Worm (Caenorhabditis elegans) whole organism, early embryonic: ENCODE measurements around the gene sdz-20.

Source experiments
- B0310.2 ChIP-seq: sonication (generic microtip); optimal IDR thresholded peaks from 2 replicates; lab custom pipeline; 2016; ENCODE audit warnings: mild to moderate bottlenecking, missing genetic modification characterization, missing compliant biosample characterization
- aly-1 ChIP-seq: sonication (generic microtip); optimal IDR thresholded peaks from 2 replicates; lab custom pipeline; 2016; ENCODE audit warnings: missing genetic modification characterization, missing compliant biosample characterization
- ama-1 ChIP-seq: fragments of 150-350 bp; optimal IDR thresholded peaks from 2 replicates; lab custom pipeline; 2014
- flt-1 ChIP-seq: fragments of 200-800 bp; sonication (Bioruptor generic); IDR thresholded peaks from 2 replicates; pipeline ENCODE4 v1.3.6; 2022; ENCODE audit warnings: missing genetic modification characterization, missing compliant biosample characterization
- hnd-1 ChIP-seq: sonication (generic microtip); optimal IDR thresholded peaks from 2 replicates; lab custom pipeline; 2016; ENCODE audit warnings: missing genetic modification characterization, missing compliant biosample characterization
- tra-4 ChIP-seq: sonication (generic microtip); optimal IDR thresholded peaks from 2 replicates; lab custom pipeline; 2017; ENCODE audit warnings: missing genetic modification characterization, missing compliant biosample characterization

ce11 chrIII:13377249-13377648 is 43.4 kb downstream of the sdz-20 start:
- no peak for TF ChIP-seq flt-1
- TF ChIP-seq tra-4: no peak
- no peak for TF ChIP-seq aly-1 (tag; lab: Kevin White, UChicago)
- no peak for TF ChIP-seq B0310.2 (tag; lab: Kevin White, UChicago)
- TF ChIP-seq ama-1 (lab: Kevin White, UChicago): no peak
- no peak for TF ChIP-seq hnd-1 (tag; lab: Kevin White, UChicago)
